Fruit fly (Drosophila melanogaster) whole organism, embryonic: ENCODE measurements around the gene CG14961.
A peak's percentile ranks its signal among the peaks of the same experiment; 100 is the strongest.

Experiments
- Blimp-1 ChIP-seq: fragments of 200-800 bp; sonication (Bioruptor generic); optimal IDR thresholded peaks from 3 replicates; lab custom pipeline; 2018; ENCODE audit warnings: missing biosample characterization, missing genetic modification characterization, mild to moderate bottlenecking, moderate library complexity, missing genetic modification reagents
- CG11093 ChIP-seq: fragments of 200-800 bp; sonication (Bioruptor generic); IDR thresholded peaks from 3 replicates; pipeline ENCODE4 v1.3.6; 2022; ENCODE audit warnings: missing biosample characterization, missing genetic modification characterization
- CG12942 ChIP-seq: fragments of 200-800 bp; sonication (Bioruptor generic); optimal IDR thresholded peaks from 3 replicates; lab custom pipeline; 2016; ENCODE audit warnings: missing biosample characterization, missing genetic modification characterization
- CG15514 ChIP-seq: fragments of 200-800 bp; sonication (Bioruptor generic); optimal IDR thresholded peaks from 3 replicates; lab custom pipeline; 2017; ENCODE audit warnings: missing biosample characterization, missing genetic modification characterization, mild to moderate bottlenecking, moderate library complexity, missing genetic modification reagents
- CG17912 ChIP-seq: fragments of 200-800 bp; sonication (Bioruptor generic); optimal IDR thresholded peaks from 2 replicates; lab custom pipeline; 2018; ENCODE audit warnings: missing biosample characterization, mild to moderate bottlenecking, missing genetic modification characterization
- CG2202 ChIP-seq: fragments of 200-800 bp; sonication (Bioruptor generic); optimal IDR thresholded peaks from 2 replicates; lab custom pipeline; 2018; ENCODE audit warnings: missing biosample characterization, mild to moderate bottlenecking, missing genetic modification characterization
- CG4360 ChIP-seq: fragments of 200-800 bp; sonication (Bioruptor generic); IDR thresholded peaks from 2 replicates; pipeline ENCODE4 v1.3.6; 2022; ENCODE audit warnings: missing biosample characterization, missing genetic modification characterization
- CG4707 ChIP-seq: fragments of 200-800 bp; sonication (Bioruptor generic); optimal IDR thresholded peaks from 2 replicates; lab custom pipeline; 2018; ENCODE audit warnings: missing biosample characterization, mild to moderate bottlenecking, missing genetic modification characterization, moderate library complexity
- CG4854 ChIP-seq: fragments of 200-800 bp; sonication (Bioruptor generic); optimal IDR thresholded peaks from 2 replicates; lab custom pipeline; 2016; ENCODE audit warnings: missing biosample characterization, missing genetic modification characterization, inconsistent platforms
- CG5180 ChIP-seq: fragments of 200-800 bp; sonication (Bioruptor generic); optimal IDR thresholded peaks from 3 replicates; lab custom pipeline; 2017; ENCODE audit warnings: missing biosample characterization, missing genetic modification characterization, mild to moderate bottlenecking, moderate library complexity, missing genetic modification reagents
- CG6791 ChIP-seq: fragments of 200-800 bp; sonication (Bioruptor generic); IDR thresholded peaks from 3 replicates; pipeline ENCODE4 v1.3.6; 2022; ENCODE audit warnings: missing biosample characterization, missing genetic modification characterization; ENCODE audit not compliant: partially characterized antibody
- CG6813 ChIP-seq: fragments of 200-800 bp; sonication (Bioruptor generic); optimal IDR thresholded peaks from 2 replicates; lab custom pipeline; 2017; ENCODE audit warnings: missing biosample characterization, missing genetic modification characterization, mild to moderate bottlenecking, moderate library complexity, missing genetic modification reagents
- CG7963 ChIP-seq: fragments of 200-800 bp; sonication (Bioruptor generic); IDR thresholded peaks from 3 replicates; pipeline ENCODE4 v1.3.6; 2022; ENCODE audit warnings: missing biosample characterization, missing genetic modification characterization; ENCODE audit not compliant: partially characterized antibody
- Doc3 ChIP-seq: fragments of 200-800 bp; sonication (Bioruptor generic); IDR thresholded peaks from 3 replicates; pipeline ENCODE4 v1.3.6; 2022; ENCODE audit warnings: missing biosample characterization, missing genetic modification characterization; ENCODE audit not compliant: partially characterized antibody
- Elba2 ChIP-seq: fragments of 200-800 bp; sonication (Bioruptor generic); optimal IDR thresholded peaks from 3 replicates; lab custom pipeline; 2016; ENCODE audit warnings: missing biosample characterization, missing genetic modification characterization
- GATAe ChIP-seq: fragments of 200-800 bp; sonication (Bioruptor generic); conservative IDR thresholded peaks from 2 replicates; pipeline ENCODE4 v1.3.6; 2022; ENCODE audit warnings: missing biosample characterization, missing genetic modification characterization
- HLH54F ChIP-seq: fragments of 200-800 bp; sonication (Bioruptor generic); optimal IDR thresholded peaks from 3 replicates; lab custom pipeline; 2016; ENCODE audit warnings: missing biosample characterization, missing genetic modification characterization
- HmgD ChIP-seq: fragments of 200-800 bp; sonication (Bioruptor generic); optimal IDR thresholded peaks from 3 replicates; lab custom pipeline; 2016; ENCODE audit warnings: missing biosample characterization, missing genetic modification characterization
- Hmr ChIP-seq: fragments of 200-800 bp; sonication (Bioruptor generic); optimal IDR thresholded peaks from 3 replicates; lab custom pipeline; 2017; ENCODE audit warnings: mild to moderate bottlenecking, missing biosample characterization, missing genetic modification reagents, missing genetic modification characterization
- Jarid2 ChIP-seq: fragments of 200-800 bp; sonication (Bioruptor generic); optimal IDR thresholded peaks from 3 replicates; lab custom pipeline; 2017; ENCODE audit warnings: mild to moderate bottlenecking, missing biosample characterization, missing genetic modification reagents, missing genetic modification characterization
- NC2α ChIP-seq: fragments of 200-800 bp; sonication (Bioruptor generic); optimal IDR thresholded peaks from 2 replicates; lab custom pipeline; 2016; ENCODE audit warnings: missing biosample characterization, missing genetic modification characterization
- Nf-YB ChIP-seq: fragments of 200-800 bp; sonication (Bioruptor generic); optimal IDR thresholded peaks from 3 replicates; lab custom pipeline; 2019; ENCODE audit warnings: missing biosample characterization, mild to moderate bottlenecking, missing genetic modification characterization, moderate library complexity
- Sin3A ChIP-seq: fragments of >200 bp; optimal IDR thresholded peaks from 2 replicates; lab custom pipeline; 2018
- Sry-β ChIP-seq: fragments of 200-800 bp; sonication (Bioruptor generic); optimal IDR thresholded peaks from 2 replicates; lab custom pipeline; 2018; ENCODE audit warnings: missing biosample characterization, mild to moderate bottlenecking, missing genetic modification characterization, moderate library complexity
- Stat92E ChIP-seq, 3 experiments: fragments of >200 bp in 2 of 3; fragments of 200-800 bp in 1 of 3; sonication (Bioruptor generic) in 1 of 3; optimal IDR thresholded peaks; 2 replicates each; lab custom pipeline; 2017 to 2019; ENCODE audit warnings: missing biosample characterization in 3 of 3, missing genetic modification characterization in 3 of 3, mild to moderate bottlenecking in 1 of 3, moderate library complexity in 1 of 3
- Taf1 ChIP-seq: fragments of 200-800 bp; sonication (Bioruptor generic); IDR thresholded peaks from 2 replicates; pipeline ENCODE4 v1.3.6; 2022; ENCODE audit warnings: missing biosample characterization, missing genetic modification characterization
- Xrp1 ChIP-seq: fragments of 200-800 bp; sonication (Bioruptor generic); IDR thresholded peaks from 2 replicates; pipeline ENCODE4 v1.3.6; 2022; ENCODE audit warnings: missing biosample characterization, missing genetic modification characterization
- aop ChIP-seq: fragments of 200-800 bp; sonication (Bioruptor generic); IDR thresholded peaks from 2 replicates; pipeline ENCODE4 v1.3.6; 2022; ENCODE audit warnings: missing biosample characterization, missing genetic modification characterization
- cg ChIP-seq: fragments of 200-800 bp; sonication (Bioruptor generic); optimal IDR thresholded peaks from 3 replicates; lab custom pipeline; 2019; ENCODE audit warnings: missing biosample characterization, mild to moderate bottlenecking, missing genetic modification characterization, moderate library complexity
- cwo ChIP-seq: fragments of 200-800 bp; sonication (Bioruptor generic); optimal IDR thresholded peaks from 3 replicates; lab custom pipeline; 2017; ENCODE audit warnings: missing biosample characterization, missing genetic modification characterization, mild to moderate bottlenecking, moderate library complexity, missing genetic modification reagents
- ems ChIP-seq: fragments of 200-800 bp; sonication (Bioruptor generic); optimal IDR thresholded peaks from 3 replicates; lab custom pipeline; 2016; ENCODE audit warnings: missing biosample characterization, missing genetic modification characterization
- en ChIP-seq: fragments of 200-800 bp; sonication (Bioruptor generic); optimal IDR thresholded peaks from 2 replicates; lab custom pipeline; 2016; ENCODE audit warnings: missing biosample characterization, missing genetic modification characterization
- fu2 ChIP-seq: fragments of 200-800 bp; sonication (Bioruptor generic); optimal IDR thresholded peaks from 2 replicates; lab custom pipeline; 2016; ENCODE audit warnings: missing biosample characterization, missing genetic modification characterization
- gsb ChIP-seq: fragments of 200-800 bp; sonication (Bioruptor generic); IDR thresholded peaks from 2 replicates; pipeline ENCODE4 v1.3.6; 2022; ENCODE audit warnings: missing biosample characterization, missing genetic modification characterization
- insv ChIP-seq, 2 experiments: fragments of 200-800 bp; sonication (Bioruptor generic); optimal IDR thresholded peaks; 3 replicates each; lab custom pipeline; 2016 to 2018; ENCODE audit warnings: missing biosample characterization in 2 of 2, missing genetic modification characterization in 2 of 2
- jigr1 ChIP-seq: fragments of 200-800 bp; sonication (Bioruptor generic); IDR thresholded peaks from 3 replicates; pipeline ENCODE4 v1.3.6; 2022; ENCODE audit warnings: missing biosample characterization, missing genetic modification characterization
- kah ChIP-seq: fragments of 200-800 bp; sonication (Bioruptor generic); optimal IDR thresholded peaks from 2 replicates; lab custom pipeline; 2018; ENCODE audit warnings: missing biosample characterization, mild to moderate bottlenecking, missing genetic modification characterization
- lab ChIP-seq: fragments of 200-800 bp; sonication (Bioruptor generic); optimal IDR thresholded peaks from 3 replicates; lab custom pipeline; 2017; ENCODE audit warnings: missing biosample characterization, missing genetic modification characterization, mild to moderate bottlenecking, moderate library complexity, missing genetic modification reagents
- lbe ChIP-seq: fragments of 200-800 bp; sonication (Bioruptor generic); optimal IDR thresholded peaks from 2 replicates; lab custom pipeline; 2016; ENCODE audit warnings: missing biosample characterization, mild to moderate bottlenecking, missing genetic modification characterization
- luna ChIP-seq: fragments of 200-800 bp; sonication (Bioruptor generic); optimal IDR thresholded peaks from 2 replicates; lab custom pipeline; 2016; ENCODE audit warnings: missing biosample characterization, missing genetic modification characterization
- mam ChIP-seq: fragments of 200-800 bp; sonication (Bioruptor generic); optimal IDR thresholded peaks from 3 replicates; lab custom pipeline; 2016; ENCODE audit warnings: missing biosample characterization, missing genetic modification characterization
- mld ChIP-seq: fragments of 200-800 bp; sonication (Bioruptor generic); IDR thresholded peaks from 3 replicates; pipeline ENCODE4 v1.3.6; 2022; ENCODE audit warnings: missing biosample characterization, missing genetic modification characterization; ENCODE audit not compliant: partially characterized antibody
- peb ChIP-seq: fragments of 200-800 bp; sonication (Bioruptor generic); IDR thresholded peaks from 2 replicates; pipeline ENCODE4 v1.3.6; 2022; ENCODE audit warnings: missing biosample characterization, missing genetic modification characterization
- pzg ChIP-seq: fragments of 200-800 bp; sonication (Bioruptor generic); optimal IDR thresholded peaks from 3 replicates; lab custom pipeline; 2018; ENCODE audit warnings: missing biosample characterization, mild to moderate bottlenecking, missing genetic modification characterization, moderate library complexity
- sens ChIP-seq: fragments of 200-800 bp; sonication (Bioruptor generic); peaks from one replicate; lab custom pipeline; 2016; ENCODE audit warnings: missing biosample characterization, missing genetic modification characterization
- tgo ChIP-seq: fragments of 200-800 bp; sonication (Bioruptor generic); IDR thresholded peaks from 3 replicates; pipeline ENCODE4 v1.3.6; 2022; ENCODE audit warnings: missing biosample characterization, missing genetic modification characterization
- trem ChIP-seq: fragments of 200-800 bp; optimal IDR thresholded peaks from 3 replicates; lab custom pipeline; 2019; ENCODE audit warnings: missing biosample characterization, mild to moderate bottlenecking, missing genetic modification characterization, moderate library complexity
- twi ChIP-seq: fragments of 200-800 bp; optimal IDR thresholded peaks from 2 replicates; lab custom pipeline; 2019; ENCODE audit warnings: missing biosample characterization, mild to moderate bottlenecking, missing genetic modification characterization, moderate library complexity
- zen ChIP-seq: fragments of 200-800 bp; sonication (Bioruptor generic); optimal IDR thresholded peaks from 3 replicates; lab custom pipeline; 2018; ENCODE audit warnings: missing biosample characterization, mild to moderate bottlenecking, missing genetic modification characterization, moderate library complexity

Gene CG14961

dm6 chr3L:3348956-3349824, 19.3 kb downstream of the CG14961 start (continued):
- TF ChIP-seq aop (no peak), GATAe (GFP tag; lab: Robert Waterston, UW) (peak; percentile 53), CG4854 (GFP tag; lab: Kevin White, UChicago) (no peak), HmgD (no peak), fu2 (GFP tag; lab: Kevin White, UChicago) (no peak), kah (GFP tag; lab: Kevin White, UChicago) (no peak), Xrp1 (GFP tag; lab: Robert Waterston, UW) (0 out of 2 replicates have a peak, but pooled peaks have one; percentile 13), CG15514 (GFP tag; lab: Kevin White, UChicago) (no peak), cwo (GFP tag; lab: Kevin White, UChicago) (no peak), en (GFP tag; lab: Kevin White, UChicago) (no peak), Jarid2 (GFP tag; lab: Kevin White, UChicago) (no peak), lbe (GFP tag; lab: Kevin White, UChicago) (no peak), pzg (no peak), cg (GFP tag; lab: Kevin White, UChicago) (no peak), Taf1 (no peak), gsb (no peak), CG12942 (GFP tag; lab: Kevin White, UChicago) (no peak), Stat92E (GFP tag; optimal IDR thresholded peaks at IDR 0.05; lab: Kevin White, UChicago) (no peak), jigr1 (no peak), zen (no peak), HLH54F (no peak), Sin3A (no peak), CG6813 (GFP tag; lab: Kevin White, UChicago) (no peak), tgo (GFP tag; lab: Robert Waterston, UW) (no peak), trem (tag; lab: Kevin White, UChicago) (no peak), CG17912 (GFP tag; lab: Kevin White, UChicago) (no peak), mld (no peak), luna (GFP tag; lab: Kevin White, UChicago) (no peak), Hmr (GFP tag; lab: Kevin White, UChicago) (no peak), CG4360 (no peak), CG11093 (GFP tag; lab: Robert Waterston, UW) (no peak), ems (GFP tag; lab: Kevin White, UChicago) (no peak), Elba2 (no peak), lab (GFP tag; lab: Kevin White, UChicago) (peak; percentile 12), Doc3 (no peak), Blimp-1 (GFP tag; lab: Kevin White, UChicago) (no peak), CG5180 (GFP tag; lab: Kevin White, UChicago) (no peak), insv (GFP tag; optimal IDR thresholded peaks at IDR 0.05; lab: Kevin White, UChicago) (no peak), sens (GFP tag; lab: Kevin White, UChicago) (peak; percentile 8), NC2α (no peak), CG6791 (GFP tag; lab: Robert Waterston, UW) (no peak), CG4707 (GFP tag; lab: Kevin White, UChicago) (no peak), twi (tag; lab: Kevin White, UChicago) (peak; percentile 95), Nf-YB (GFP tag; lab: Kevin White, UChicago) (peak; percentile 61), Sry-β (GFP tag; lab: Kevin White, UChicago) (no peak), peb (no peak), CG2202 (no peak), CG7963 (GFP tag; lab: Robert Waterston, UW) (no peak; the same call in 2 of the 3 replicates), mam (GFP tag; lab: Kevin White, UChicago) (no peak)
